Fruit fly (Drosophila melanogaster) whole organism, embryonic: ENCODE data around the gene CG14212.

Source experiments
- Atf-2 ChIP-seq: fragments of 200-800 bp; sonication (Bioruptor generic); optimal IDR thresholded peaks from 2 replicates; lab custom pipeline; 2016; ENCODE audit warnings: missing biosample characterization, missing genetic modification characterization
- B-H1 ChIP-seq: fragments of 200-800 bp; sonication (Bioruptor generic); IDR thresholded peaks from 3 replicates; pipeline ENCODE4 v1.3.6; 2022; ENCODE audit warnings: missing biosample characterization, missing genetic modification characterization
- CG1024 ChIP-seq: fragments of 200-800 bp; sonication (Bioruptor generic); IDR thresholded peaks from 2 replicates; pipeline ENCODE4 v1.3.6; 2022; ENCODE audit warnings: missing biosample characterization, missing genetic modification characterization
- CG10543 ChIP-seq: fragments of 200-800 bp; sonication (Bioruptor generic); optimal IDR thresholded peaks from 3 replicates; lab custom pipeline; 2017; ENCODE audit warnings: missing biosample characterization, mild to moderate bottlenecking, missing genetic modification characterization, moderate library complexity
- CG15073 ChIP-seq: fragments of 200-800 bp; sonication (Bioruptor generic); optimal IDR thresholded peaks from 2 replicates; lab custom pipeline; 2016; ENCODE audit warnings: missing biosample characterization, missing genetic modification characterization
- CG16779 ChIP-seq: fragments of 200-800 bp; sonication (Bioruptor generic); IDR thresholded peaks from 2 replicates; pipeline ENCODE4 v1.3.6; 2022; ENCODE audit warnings: missing biosample characterization, missing genetic modification characterization
- CG4328 ChIP-seq: fragments of 200-800 bp; sonication (Bioruptor generic); optimal IDR thresholded peaks from 3 replicates; lab custom pipeline; 2017; ENCODE audit warnings: missing biosample characterization, missing genetic modification reagents, missing genetic modification characterization
- CG43689 ChIP-seq: fragments of 200-800 bp; sonication (Bioruptor generic); IDR thresholded peaks from 2 replicates; pipeline ENCODE4 v1.3.6; 2022; ENCODE audit warnings: missing biosample characterization, missing genetic modification characterization
- CG6791 ChIP-seq: fragments of 200-800 bp; sonication (Bioruptor generic); IDR thresholded peaks from 3 replicates; pipeline ENCODE4 v1.3.6; 2022; ENCODE audit warnings: missing biosample characterization, missing genetic modification characterization; ENCODE audit not compliant: partially characterized antibody
- CG7372 ChIP-seq: fragments of 200-800 bp; sonication (Bioruptor generic); IDR thresholded peaks from 2 replicates; pipeline ENCODE4 v1.3.6; 2022; ENCODE audit warnings: missing biosample characterization, missing genetic modification characterization
- CTCF ChIP-seq: fragments of 200-800 bp; sonication (Bioruptor generic); optimal IDR thresholded peaks from 2 replicates; lab custom pipeline; 2017; ENCODE audit warnings: missing biosample characterization, mild to moderate bottlenecking, missing genetic modification characterization, moderate library complexity
- Chrac-16 ChIP-seq: fragments of 200-800 bp; sonication (Bioruptor generic); optimal IDR thresholded peaks from 3 replicates; lab custom pipeline; 2016; ENCODE audit warnings: missing biosample characterization, missing genetic modification characterization
- Dll ChIP-seq: fragments of 200-800 bp; sonication (Bioruptor generic); IDR thresholded peaks from 4 replicates; pipeline ENCODE4 v1.3.6; 2022; ENCODE audit warnings: missing biosample characterization, missing genetic modification characterization; ENCODE audit not compliant: partially characterized antibody
- Dp ChIP-seq: fragments of 200-800 bp; sonication (Bioruptor generic); optimal IDR thresholded peaks from 2 replicates; lab custom pipeline; 2018; ENCODE audit warnings: missing biosample characterization, mild to moderate bottlenecking, missing genetic modification characterization, moderate library complexity
- E2f2 ChIP-seq: fragments of 200-800 bp; sonication (Bioruptor generic); IDR thresholded peaks from 2 replicates; pipeline ENCODE4 v1.3.6; 2022; ENCODE audit warnings: missing biosample characterization, missing genetic modification characterization
- Gsc ChIP-seq: fragments of 200-800 bp; sonication (Bioruptor generic); IDR thresholded peaks from 2 replicates; pipeline ENCODE4 v1.3.6; 2022; ENCODE audit warnings: missing biosample characterization, missing genetic modification characterization
- Scr ChIP-seq: fragments of 200-800 bp; sonication (Bioruptor generic); IDR thresholded peaks from 2 replicates; pipeline ENCODE4 v1.3.6; 2022; ENCODE audit warnings: missing biosample characterization, missing genetic modification characterization; ENCODE audit not compliant: partially characterized antibody
- Sin3A ChIP-seq: fragments of >200 bp; optimal IDR thresholded peaks from 2 replicates; lab custom pipeline; 2018
- Sry-δ ChIP-seq: fragments of 200-800 bp; sonication (Bioruptor generic); optimal IDR thresholded peaks from 2 replicates; lab custom pipeline; 2016; ENCODE audit warnings: missing biosample characterization, missing genetic modification characterization
- Tbp ChIP-seq: fragments of >200 bp; optimal IDR thresholded peaks from 2 replicates; lab custom pipeline; 2018; ENCODE audit warnings: missing biosample characterization, missing genetic modification characterization
- Xbp1 ChIP-seq: fragments of 200-800 bp; sonication (Bioruptor generic); optimal IDR thresholded peaks from 3 replicates; lab custom pipeline; 2016; ENCODE audit warnings: missing biosample characterization, mild to moderate bottlenecking, missing genetic modification characterization
- amos ChIP-seq: fragments of 200-800 bp; sonication (Bioruptor generic); IDR thresholded peaks from 2 replicates; pipeline ENCODE4 v1.3.6; 2022; ENCODE audit warnings: missing biosample characterization, missing genetic modification characterization; ENCODE audit not compliant: partially characterized antibody
- ara ChIP-seq: fragments of 200-800 bp; sonication (Bioruptor generic); IDR thresholded peaks from 2 replicates; pipeline ENCODE4 v1.3.6; 2022; ENCODE audit warnings: missing biosample characterization, missing genetic modification characterization
- ato ChIP-seq: fragments of 200-800 bp; sonication (Bioruptor generic); IDR thresholded peaks from 2 replicates; pipeline ENCODE4 v1.3.6; 2022; ENCODE audit warnings: missing biosample characterization, missing genetic modification characterization; ENCODE audit not compliant: partially characterized antibody
- bab2 ChIP-seq: fragments of 200-800 bp; sonication (Bioruptor generic); optimal IDR thresholded peaks from 2 replicates; lab custom pipeline; 2016; ENCODE audit warnings: missing biosample characterization, missing genetic modification characterization
- bsh ChIP-seq, 2 experiments: fragments of 200-800 bp; sonication (Bioruptor generic); optimal IDR thresholded peaks; 2 replicates each; lab custom pipeline; 2017 to 2018; ENCODE audit warnings: mild to moderate bottlenecking in 2 of 2, missing biosample characterization in 2 of 2, missing genetic modification characterization in 2 of 2, moderate library complexity in 1 of 2
- crol ChIP-seq: fragments of 200-800 bp; sonication (Bioruptor generic); IDR thresholded peaks from 2 replicates; pipeline ENCODE4 v1.3.6; 2022; ENCODE audit warnings: missing biosample characterization, missing genetic modification characterization
- dati ChIP-seq: fragments of 200-800 bp; sonication (Bioruptor generic); IDR thresholded peaks from 2 replicates; pipeline ENCODE4 v1.3.6; 2022; ENCODE audit warnings: missing biosample characterization, missing genetic modification characterization
- dimm ChIP-seq: fragments of 200-800 bp; sonication (Bioruptor generic); IDR thresholded peaks from 2 replicates; pipeline ENCODE4 v1.3.6; 2022; ENCODE audit warnings: missing biosample characterization, missing genetic modification characterization
- esg ChIP-seq: fragments of 200-800 bp; sonication (Bioruptor generic); conservative IDR thresholded peaks from 2 replicates; pipeline ENCODE4 v1.3.6; 2022; ENCODE audit warnings: missing biosample characterization, missing genetic modification characterization
- ftz-f1 ChIP-seq: fragments of 200-800 bp; sonication (Bioruptor generic); optimal IDR thresholded peaks from 2 replicates; lab custom pipeline; 2016; ENCODE audit warnings: missing biosample characterization, missing genetic modification characterization
- fu2 ChIP-seq: fragments of 200-800 bp; sonication (Bioruptor generic); optimal IDR thresholded peaks from 2 replicates; lab custom pipeline; 2016; ENCODE audit warnings: missing biosample characterization, missing genetic modification characterization
- grn ChIP-seq: fragments of 200-800 bp; sonication (Bioruptor generic); optimal IDR thresholded peaks from 3 replicates; lab custom pipeline; 2017; ENCODE audit warnings: missing biosample characterization, missing genetic modification characterization
- ken ChIP-seq: fragments of 200-800 bp; sonication (Bioruptor generic); IDR thresholded peaks from 3 replicates; pipeline ENCODE4 v1.3.6; 2022; ENCODE audit warnings: missing biosample characterization, missing genetic modification characterization
- lab ChIP-seq: fragments of 200-800 bp; sonication (Bioruptor generic); optimal IDR thresholded peaks from 3 replicates; lab custom pipeline; 2017; ENCODE audit warnings: missing biosample characterization, missing genetic modification characterization, mild to moderate bottlenecking, moderate library complexity, missing genetic modification reagents
- nau ChIP-seq: fragments of 200-800 bp; sonication (Bioruptor generic); optimal IDR thresholded peaks from 3 replicates; lab custom pipeline; 2017; ENCODE audit warnings: missing biosample characterization, mild to moderate bottlenecking, missing genetic modification characterization, missing genetic modification reagents
- nerfin-2 ChIP-seq: fragments of 200-800 bp; sonication (Bioruptor generic); IDR thresholded peaks from 2 replicates; pipeline ENCODE4 v1.3.6; 2022; ENCODE audit warnings: missing biosample characterization, missing genetic modification characterization; ENCODE audit not compliant: partially characterized antibody
- org-1 ChIP-seq: fragments of 200-800 bp; sonication (Bioruptor generic); optimal IDR thresholded peaks from 2 replicates; lab custom pipeline; 2017; ENCODE audit warnings: missing biosample characterization, missing genetic modification characterization
- pan ChIP-seq, 4 experiments: fragments of >200 bp in 3 of 4; fragments of 200-800 bp in 1 of 4; sonication (Bioruptor generic) in 1 of 4; optimal IDR thresholded peaks in 3 of 4; IDR thresholded peaks in 1 of 4; 2 replicates each; pipeline versions ENCODE4 v1.3.6 to Lab custom; 2017 to 2022; ENCODE audit warnings: missing biosample characterization in 2 of 4, missing genetic modification characterization in 2 of 4, mixed read lengths in 1 of 4
- pita ChIP-seq: fragments of 200-800 bp; sonication (Bioruptor generic); optimal IDR thresholded peaks from 2 replicates; lab custom pipeline; 2017; ENCODE audit warnings: missing biosample characterization, mild to moderate bottlenecking, missing genetic modification characterization
- sna ChIP-seq: fragments of 200-800 bp; sonication (Bioruptor generic); IDR thresholded peaks from 2 replicates; pipeline ENCODE4 v1.3.6; 2022; ENCODE audit warnings: missing biosample characterization, missing genetic modification characterization; ENCODE audit not compliant: partially characterized antibody
- sr ChIP-seq: fragments of 200-800 bp; sonication (Bioruptor generic); IDR thresholded peaks from 3 replicates; pipeline ENCODE4 v1.3.6; 2022; ENCODE audit warnings: missing biosample characterization, missing genetic modification characterization
- tna ChIP-seq: fragments of 200-800 bp; sonication (Bioruptor generic); IDR thresholded peaks from 2 replicates; pipeline ENCODE4 v1.3.6; 2022; ENCODE audit warnings: missing biosample characterization, missing genetic modification characterization; ENCODE audit not compliant: partially characterized antibody
- zen2 ChIP-seq: fragments of 200-800 bp; sonication (Bioruptor generic); IDR thresholded peaks from 3 replicates; pipeline ENCODE4 v1.3.6; 2022; ENCODE audit warnings: missing biosample characterization, missing genetic modification characterization; ENCODE audit not compliant: partially characterized antibody

Gene CG14212

dm6 chrX:19618183-19618740, 7.2 kb upstream of the CG14212 start, which contains the start of the genes Pstk and Tim9b (continued):
- TF ChIP-seq CG4328 (GFP tag; lab: Kevin White, UChicago) (no peak), esg (no peak), tna (GFP tag; lab: Robert Waterston, UW) (peak; percentile 68), Chrac-16 (GFP tag; lab: Kevin White, UChicago) (no peak), Atf-2 (no peak), bab2 (GFP tag; lab: Kevin White, UChicago) (no peak), CG10543 (GFP tag; lab: Kevin White, UChicago) (no peak), zen2 (peak; percentile 45; the same call in 2 of the 3 replicates), Gsc (GFP tag; lab: Robert Waterston, UW) (no peak), CG15073 (GFP tag; lab: Kevin White, UChicago) (no peak), E2f2 (GFP tag; lab: Robert Waterston, UW) (peak; percentile 84), Xbp1 (GFP tag; lab: Kevin White, UChicago) (no peak), lab (no peak), Scr (GFP tag; lab: Robert Waterston, UW) (peak; percentile 64), Dll (peak; percentile 49; the same call in 3 of the 4 replicates), sna (GFP tag; lab: Robert Waterston, UW) (0 out of 2 replicates have a peak, but pooled peaks have one; percentile 46), fu2 (GFP tag; lab: Kevin White, UChicago) (no peak), dati (GFP tag; lab: Robert Waterston, UW) (no peak), amos (peak; percentile 48; the same call in 1 of the 2 replicates), nau (no peak), Dp (GFP tag; lab: Kevin White, UChicago) (peak; percentile 77), Sry-δ (GFP tag; lab: Kevin White, UChicago) (peak; percentile 21), bsh (GFP tag; optimal IDR thresholded peaks at IDR 0.05; lab: Kevin White, UChicago) (no peak), dimm (GFP tag; lab: Robert Waterston, UW) (no peak), nerfin-2 (GFP tag; lab: Robert Waterston, UW) (peak; percentile 29; the same call in 1 of the 2 replicates), ato (GFP tag; lab: Robert Waterston, UW) (peak; percentile 21; the same call in 1 of the 2 replicates), CG16779 (no peak)

DNA sequence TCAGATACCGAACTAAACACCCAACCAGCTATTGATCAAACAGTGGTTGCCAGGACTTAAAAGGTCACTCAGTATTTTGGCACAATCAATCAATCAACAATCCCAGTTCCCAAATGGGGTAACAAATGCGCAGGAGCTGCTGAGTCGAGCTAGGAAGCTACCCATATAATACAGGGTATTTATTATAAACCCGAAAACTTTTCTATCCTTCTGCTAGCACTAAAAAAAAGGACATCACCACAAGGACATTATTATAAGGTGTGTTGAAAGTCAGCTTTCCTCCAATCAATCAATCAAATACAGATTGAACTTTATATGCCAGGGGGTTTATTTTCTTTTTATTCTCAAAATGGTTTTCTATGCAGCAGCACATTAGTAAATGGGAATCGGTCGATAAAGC, 4.4 kb upstream of the CG14212 start, which contains the start of gene CG14221:
Gene CG14221 (minus strand): TSS at position 101 of the 400 bp plus-strand sequence.
- TF ChIP-seq grn (no peak), Sin3A (no peak), ken (GFP tag; lab: Robert Waterston, UW) (no peak), Tbp (GFP tag; lab: Kevin White, UChicago) (no peak), org-1 (GFP tag; lab: Kevin White, UChicago) (no peak), B-H1 (GFP tag; lab: Robert Waterston, UW) (no peak), crol (GFP tag; lab: Robert Waterston, UW) (no peak), CG6791 (GFP tag; lab: Robert Waterston, UW) (no peak), ftz-f1 (GFP tag; lab: Kevin White, UChicago) (no peak), CG43689 (GFP tag; lab: Robert Waterston, UW) (no peak), pita (GFP tag; lab: Kevin White, UChicago) (no peak), ara (no peak), CTCF (no peak), pan (optimal IDR thresholded peaks at IDR 0.05; lab: Kevin White, UChicago) (no peak), pan (GFP tag; optimal IDR thresholded peaks at IDR 0.05 in 1 of 2, IDR thresholded peaks at IDR 0.05 in 1 of 2) (no peak), CG7372 (GFP tag; lab: Robert Waterston, UW) (no peak), sr (GFP tag; lab: Robert Waterston, UW) (no peak), CG1024 (GFP tag; lab: Robert Waterston, UW) (no peak)
- TF ChIP-seq, all 482 proteins: peak for 0
